Fruit fly (Drosophila melanogaster) whole organism: Measurements from ENCODE around the gene TotF.

Experiments
- CG8478 ChIP-seq: fragments of >200 bp; optimal IDR thresholded peaks from 2 replicates; lab custom pipeline; 2018; ENCODE audit warnings: inconsistent platforms
- psq ChIP-seq: fragments of >200 bp; optimal IDR thresholded peaks from 2 replicates; lab custom pipeline; 2017
- usp ChIP-seq: fragments of >200 bp; optimal IDR thresholded peaks from 2 replicates; lab custom pipeline; 2017; ENCODE audit warnings: missing biosample characterization, missing genetic modification characterization, mixed read lengths

DNA sequence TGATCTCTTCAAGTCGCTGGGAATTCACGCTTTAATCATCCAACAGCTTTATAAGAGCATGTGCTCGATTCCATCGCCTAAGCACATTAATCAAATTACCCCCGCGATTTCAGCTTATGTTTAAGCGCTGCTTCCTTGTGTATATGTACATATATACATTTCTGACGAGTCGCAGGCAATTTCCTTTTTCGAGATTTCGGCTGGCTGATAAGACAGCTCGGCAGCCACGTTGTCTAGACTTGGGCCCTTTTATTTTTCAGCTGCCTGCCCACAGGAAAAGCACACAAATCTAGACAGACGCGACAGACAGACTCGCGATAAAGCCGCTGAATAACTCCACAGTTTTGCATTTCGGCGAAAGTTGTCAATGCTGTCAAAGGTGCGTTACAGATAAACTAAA is 30.3 kb upstream of the TotF start:
- no peak for TF ChIP-seq usp (GFP tag; lab: Kevin White, UChicago)
- no peak for TF ChIP-seq CG8478 (lab: Kevin White, UChicago)
- no peak for TF ChIP-seq psq (lab: Kevin White, UChicago)
